Worm (Caenorhabditis elegans): ENCODE data around the gene B0410.3.

DNA sequence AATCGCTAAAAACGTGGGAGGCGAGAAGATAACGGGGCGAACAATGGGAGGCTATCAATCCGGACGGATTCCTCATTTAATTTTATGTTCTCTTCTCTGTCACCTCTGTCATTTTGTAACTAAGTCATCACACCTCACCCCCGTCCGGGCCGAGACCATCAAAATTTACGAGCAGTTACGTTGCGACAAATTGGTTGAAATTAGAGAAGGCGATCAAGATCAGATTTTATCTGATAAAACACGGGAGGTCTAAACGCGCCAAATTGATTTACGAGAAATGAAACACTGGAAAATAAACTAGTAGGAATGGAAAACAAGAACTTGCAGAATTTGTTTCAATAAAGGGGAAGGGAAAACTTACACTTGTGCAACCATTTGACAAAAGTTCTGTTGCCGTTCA, 36.8 kb upstream of the B0410.3 start:
- 0 out of 2 replicates have a peak, but pooled peaks have one; percentile 30 for TF ChIP-seq ztf-23 (GFP tag; IDR thresholded peaks at IDR 0.05)
- no peak for TF ChIP-seq ztf-29 (GFP tag; IDR thresholded peaks at IDR 0.05)
- no peak for TF ChIP-seq cog-1 (tag; optimal IDR thresholded peaks at IDR 0.05)

Data from whole organism, midembryonic.